In genomic region chr2L:19423467-19424122, dm6 we compare ENCODE assay signal across 1 fruit fly cellular context.
TF ChIP-seq lines count a peak whose summit lies in the region.

Gene Alp12 (plus strand): TSS chr2L:19424050.
Gene CG13085 (plus strand): TSS chr2L:19424050.

TF ChIP-seq in whole organism, embryonic, 481 proteins besides CTCF, POLR2A, EP300 and RAD21 (continued from another document and continues in another):
- TF ChIP-seq Max (GFP tag; optimal IDR thresholded peaks at IDR 0.05; lab: Kevin White, UChicago) = peak; percentile 97
- peak; percentile 95 for TF ChIP-seq CG4820 (GFP tag; optimal IDR thresholded peaks at IDR 0.05; lab: Kevin White, UChicago)
- peak; percentile 100 for TF ChIP-seq Sox100B (GFP tag; optimal IDR thresholded peaks at IDR 0.05; lab: Kevin White, UChicago)
- peak; percentile 81 for TF ChIP-seq CG17912 (GFP tag; optimal IDR thresholded peaks at IDR 0.05; lab: Kevin White, UChicago)
- no peak for TF ChIP-seq bbx (GFP tag; IDR thresholded peaks at IDR 0.05; lab: Robert Waterston, UW; ENCODE audit: partially characterized antibody)
- TF ChIP-seq dpn (GFP tag; optimal IDR thresholded peaks at IDR 0.05; lab: Kevin White, UChicago) = peak; percentile 95 to 97
- TF ChIP-seq kay (GFP tag; optimal IDR thresholded peaks at IDR 0.05; lab: Kevin White, UChicago) = peak; percentile 95
- peak; percentile 85 for TF ChIP-seq dm (GFP tag; optimal IDR thresholded peaks at IDR 0.05; lab: Kevin White, UChicago)
- peak; percentile 67 for TF ChIP-seq CG8765 (GFP tag; IDR thresholded peaks at IDR 0.05; lab: Robert Waterston, UW)
- TF ChIP-seq Lpt (GFP tag; optimal IDR thresholded peaks at IDR 0.05; lab: Kevin White, UChicago) = no peak
- TF ChIP-seq wek (GFP tag; optimal IDR thresholded peaks at IDR 0.05; lab: Kevin White, UChicago) = peak; percentile 86
- TF ChIP-seq sc (optimal IDR thresholded peaks at IDR 0.05; lab: Kevin White, UChicago) = no peak
- peak; percentile 98 for TF ChIP-seq sc (GFP tag; optimal IDR thresholded peaks at IDR 0.05; lab: Kevin White, UChicago)
- TF ChIP-seq E2f1 (GFP tag; IDR thresholded peaks at IDR 0.05; lab: Robert Waterston, UW) = peak; percentile 96
- TF ChIP-seq CG10431 (GFP tag; optimal IDR thresholded peaks at IDR 0.05; lab: Kevin White, UChicago) = peak; percentile 96
- TF ChIP-seq Mes4 (GFP tag; optimal IDR thresholded peaks at IDR 0.05; lab: Kevin White, UChicago) = peak; percentile 88
- TF ChIP-seq lab (GFP tag; optimal IDR thresholded peaks at IDR 0.05; lab: Kevin White, UChicago) = peak; percentile 99
- TF ChIP-seq Oli (tag; optimal IDR thresholded peaks at IDR 0.05; lab: Kevin White, UChicago) = peak; percentile 99
- TF ChIP-seq bab2 (GFP tag; optimal IDR thresholded peaks at IDR 0.05; lab: Kevin White, UChicago) = peak; percentile 94
- peak; percentile 78 for TF ChIP-seq grn (GFP tag; optimal IDR thresholded peaks at IDR 0.05; lab: Kevin White, UChicago)
- peak; percentile 98 for TF ChIP-seq grau (tag; optimal IDR thresholded peaks at IDR 0.05; lab: Kevin White, UChicago)
- peak; percentile 93 for TF ChIP-seq CG6272 (GFP tag; IDR thresholded peaks at IDR 0.05; lab: Robert Waterston, UW)
- TF ChIP-seq trem (tag; optimal IDR thresholded peaks at IDR 0.05; lab: Kevin White, UChicago) = peak; percentile 95
- peak; percentile 48; the same call in 1 of the 2 replicates for TF ChIP-seq Bgb (GFP tag; IDR thresholded peaks at IDR 0.05; lab: Robert Waterston, UW; ENCODE audit: partially characterized antibody)
- no peak; the same call in 1 of the 2 replicates for TF ChIP-seq amos (GFP tag; IDR thresholded peaks at IDR 0.05; lab: Robert Waterston, UW; ENCODE audit: partially characterized antibody)
- TF ChIP-seq slbo (GFP tag; IDR thresholded peaks at IDR 0.05; lab: Robert Waterston, UW) = peak; percentile 96
- peak; percentile 91; the same call in 1 of the 2 replicates for TF ChIP-seq Awh (GFP tag; IDR thresholded peaks at IDR 0.05; lab: Robert Waterston, UW)
- TF ChIP-seq CG10462 (GFP tag; optimal IDR thresholded peaks at IDR 0.05; lab: Kevin White, UChicago) = peak; percentile 96
- peak; percentile 91 for TF ChIP-seq maf-S (GFP tag; optimal IDR thresholded peaks at IDR 0.05; lab: Kevin White, UChicago)
- TF ChIP-seq CG15601 (tag; optimal IDR thresholded peaks at IDR 0.05; lab: Kevin White, UChicago) = peak; percentile 98
- peak; percentile 99 for TF ChIP-seq CG12391 (tag; optimal IDR thresholded peaks at IDR 0.05; lab: Kevin White, UChicago)
- TF ChIP-seq dimm (GFP tag; IDR thresholded peaks at IDR 0.05; lab: Robert Waterston, UW) = peak; percentile 87
- peak; percentile 91 for TF ChIP-seq CG31388 (GFP tag; optimal IDR thresholded peaks at IDR 0.05; lab: Kevin White, UChicago)
- TF ChIP-seq Hr39 (optimal IDR thresholded peaks at IDR 0.05; lab: Kevin White, UChicago) = no peak
- TF ChIP-seq Antp (GFP tag; optimal IDR thresholded peaks at IDR 0.05; lab: Kevin White, UChicago) = peak; percentile 90
- peak; percentile 77 for TF ChIP-seq sens-2 (GFP tag; IDR thresholded peaks at IDR 0.05; lab: Robert Waterston, UW)
- peak; percentile 91 for TF ChIP-seq CG6175 (GFP tag; IDR thresholded peaks at IDR 0.05; lab: Robert Waterston, UW)
- peak; percentile 94 for TF ChIP-seq cato (GFP tag; optimal IDR thresholded peaks at IDR 0.05; lab: Kevin White, UChicago; ENCODE audit: borderline replicate concordance)
- peak; percentile 73; the same call in 2 of the 3 replicates for TF ChIP-seq Optix (GFP tag; IDR thresholded peaks at IDR 0.05; lab: Robert Waterston, UW)
- peak; percentile 94 for TF ChIP-seq ems (GFP tag; optimal IDR thresholded peaks at IDR 0.05; lab: Kevin White, UChicago)
- peak; percentile 98 for TF ChIP-seq run (tag; optimal IDR thresholded peaks at IDR 0.05; lab: Kevin White, UChicago)
- TF ChIP-seq nerfin-2 (GFP tag; IDR thresholded peaks at IDR 0.05; lab: Robert Waterston, UW; ENCODE audit: partially characterized antibody) = no peak
- TF ChIP-seq Sry-β (GFP tag; optimal IDR thresholded peaks at IDR 0.05; lab: Kevin White, UChicago) = peak; percentile 67
- no peak for TF ChIP-seq Dref (GFP tag; IDR thresholded peaks at IDR 0.05; lab: Robert Waterston, UW)
- no peak for TF ChIP-seq vnd (GFP tag; IDR thresholded peaks at IDR 0.05; lab: Robert Waterston, UW; ENCODE audit: partially characterized antibody)
- peak; percentile 97 for TF ChIP-seq CG13894 (tag; optimal IDR thresholded peaks at IDR 0.05; lab: Kevin White, UChicago)
- TF ChIP-seq Ets97D (GFP tag; optimal IDR thresholded peaks at IDR 0.05; lab: Kevin White, UChicago) = peak; percentile 79
- TF ChIP-seq fd3F (GFP tag; optimal IDR thresholded peaks at IDR 0.05; lab: Kevin White, UChicago) = peak; percentile 97
- TF ChIP-seq Fer3 (tag; optimal IDR thresholded peaks at IDR 0.05; lab: Kevin White, UChicago) = peak; percentile 97
- peak; percentile 98 for TF ChIP-seq nerfin-1 (tag; optimal IDR thresholded peaks at IDR 0.05; lab: Kevin White, UChicago)
- peak in 1 of 2 experiments; percentile 94 for TF ChIP-seq Hr78 (GFP tag; optimal IDR thresholded peaks at IDR 0.05; lab: Kevin White, UChicago)
- peak; percentile 89 for TF ChIP-seq ranshi (GFP tag; IDR thresholded peaks at IDR 0.05; lab: Robert Waterston, UW)
- no peak for TF ChIP-seq bigmax (GFP tag; optimal IDR thresholded peaks at IDR 0.05; lab: Kevin White, UChicago)
- TF ChIP-seq B-H2 (GFP tag; optimal IDR thresholded peaks at IDR 0.05; lab: Kevin White, UChicago) = peak; percentile 97
- TF ChIP-seq CG15269 (tag; optimal IDR thresholded peaks at IDR 0.05; lab: Kevin White, UChicago) = peak; percentile 99
- peak; percentile 91 for TF ChIP-seq ssp (GFP tag; IDR thresholded peaks at IDR 0.05; lab: Robert Waterston, UW)
- TF ChIP-seq ind (GFP tag; optimal IDR thresholded peaks at IDR 0.05; lab: Kevin White, UChicago) = peak; percentile 96
- TF ChIP-seq hth (optimal IDR thresholded peaks at IDR 0.05; lab: Kevin White, UChicago) = no peak
- peak; percentile 89 for TF ChIP-seq CG43689 (GFP tag; IDR thresholded peaks at IDR 0.05; lab: Robert Waterston, UW)
- TF ChIP-seq Nf-YC (tag; optimal IDR thresholded peaks at IDR 0.05; lab: Kevin White, UChicago) = peak; percentile 95
- peak; percentile 88 for TF ChIP-seq CG9609 (GFP tag; optimal IDR thresholded peaks at IDR 0.05; lab: Kevin White, UChicago)
- TF ChIP-seq CG12155 (GFP tag; optimal IDR thresholded peaks at IDR 0.05; lab: Kevin White, UChicago) = peak; percentile 95
- peak; percentile 99 for TF ChIP-seq Asciz (GFP tag; optimal IDR thresholded peaks at IDR 0.05; lab: Kevin White, UChicago)
- peak; percentile 94 for TF ChIP-seq CG12071 (GFP tag; optimal IDR thresholded peaks at IDR 0.05; lab: Kevin White, UChicago)
- TF ChIP-seq sqz (GFP tag; optimal IDR thresholded peaks at IDR 0.05; lab: Kevin White, UChicago) = peak; percentile 98
- peak; percentile 88 for TF ChIP-seq CG5953 (GFP tag; IDR thresholded peaks at IDR 0.05; lab: Robert Waterston, UW)
- TF ChIP-seq zfh1 (GFP tag; IDR thresholded peaks at IDR 0.05; lab: Robert Waterston, UW) = peak; percentile 91
- TF ChIP-seq NC2β (GFP tag; optimal IDR thresholded peaks at IDR 0.05; lab: Kevin White, UChicago) = peak; percentile 91
- TF ChIP-seq CG7271 (tag; optimal IDR thresholded peaks at IDR 0.05; lab: Kevin White, UChicago) = peak; percentile 66
- peak; percentile 78; the same call in 1 of the 2 replicates for TF ChIP-seq CG10321 (GFP tag; IDR thresholded peaks at IDR 0.05; lab: Robert Waterston, UW)
- TF ChIP-seq gcm2 (GFP tag; optimal IDR thresholded peaks at IDR 0.05; lab: Kevin White, UChicago) = peak; percentile 88
- peak; percentile 99 for TF ChIP-seq CG2678 (tag; optimal IDR thresholded peaks at IDR 0.05; lab: Kevin White, UChicago)
- peak; percentile 96 for TF ChIP-seq CG3407 (GFP tag; optimal IDR thresholded peaks at IDR 0.05; lab: Kevin White, UChicago)
- peak; percentile 94 for TF ChIP-seq CG4730 (GFP tag; IDR thresholded peaks at IDR 0.05; lab: Robert Waterston, UW)
- TF ChIP-seq YL-1 (GFP tag; optimal IDR thresholded peaks at IDR 0.05; lab: Kevin White, UChicago) = peak; percentile 98
- peak; percentile 79 for TF ChIP-seq CG7928 (GFP tag; optimal IDR thresholded peaks at IDR 0.05; lab: Kevin White, UChicago)
- peak; percentile 93 for TF ChIP-seq sd (tag; optimal IDR thresholded peaks at IDR 0.05; lab: Kevin White, UChicago)
- TF ChIP-seq Mrtf (GFP tag; IDR thresholded peaks at IDR 0.05; lab: Robert Waterston, UW) = peak; percentile 94
- peak; percentile 87 for TF ChIP-seq corto (GFP tag; optimal IDR thresholded peaks at IDR 0.05; lab: Kevin White, UChicago)
- TF ChIP-seq CG8281 (tag; optimal IDR thresholded peaks at IDR 0.05; lab: Kevin White, UChicago) = peak; percentile 93
- peak; percentile 95 for TF ChIP-seq sisA (GFP tag; IDR thresholded peaks at IDR 0.05; lab: Robert Waterston, UW)
- TF ChIP-seq mld (GFP tag; IDR thresholded peaks at IDR 0.05; lab: Robert Waterston, UW; ENCODE audit: partially characterized antibody) = 0 out of 3 replicates have a peak, but pooled peaks have one; percentile 53
- TF ChIP-seq sima (GFP tag; optimal IDR thresholded peaks at IDR 0.05; lab: Kevin White, UChicago) = peak; percentile 81
- TF ChIP-seq CG4854 (GFP tag; optimal IDR thresholded peaks at IDR 0.05; lab: Kevin White, UChicago) = peak; percentile 91
- TF ChIP-seq CG4617 (GFP tag; optimal IDR thresholded peaks at IDR 0.05; lab: Kevin White, UChicago; ENCODE audit: borderline replicate concordance) = peak; percentile 85
- peak; percentile 98 for TF ChIP-seq CG7839 (tag; optimal IDR thresholded peaks at IDR 0.05; lab: Kevin White, UChicago)
- TF ChIP-seq C15 (GFP tag; IDR thresholded peaks at IDR 0.05; lab: Robert Waterston, UW) = peak; percentile 71; the same call in 2 of the 3 replicates
- TF ChIP-seq cad (GFP tag; optimal IDR thresholded peaks at IDR 0.05; lab: Kevin White, UChicago) = no peak
- peak; percentile 75; the same call in 1 of the 2 replicates for TF ChIP-seq Dip2 (GFP tag; IDR thresholded peaks at IDR 0.05; lab: Robert Waterston, UW)
- TF ChIP-seq CG15073 (GFP tag; optimal IDR thresholded peaks at IDR 0.05; lab: Kevin White, UChicago) = peak; percentile 79
- peak; percentile 83 for TF ChIP-seq MTF-1 (GFP tag; optimal IDR thresholded peaks at IDR 0.05; lab: Kevin White, UChicago; ENCODE audit: borderline replicate concordance)
- TF ChIP-seq dati (GFP tag; IDR thresholded peaks at IDR 0.05; lab: Robert Waterston, UW) = peak; percentile 41; the same call in 1 of the 2 replicates
- TF ChIP-seq Sox102F (GFP tag; optimal IDR thresholded peaks at IDR 0.05; lab: Kevin White, UChicago) = peak; percentile 97
- TF ChIP-seq rib (GFP tag; IDR thresholded peaks at IDR 0.05; lab: Robert Waterston, UW) = peak; percentile 94
- TF ChIP-seq Dfd (GFP tag; optimal IDR thresholded peaks at IDR 0.05; lab: Kevin White, UChicago) = no peak
- TF ChIP-seq tin (GFP tag; optimal IDR thresholded peaks at IDR 0.05; lab: Kevin White, UChicago) = peak; percentile 96
- TF ChIP-seq BEAF-32 (GFP tag; optimal IDR thresholded peaks at IDR 0.05; lab: Kevin White, UChicago) = peak; percentile 30
- TF ChIP-seq seq (GFP tag; IDR thresholded peaks at IDR 0.05; lab: Robert Waterston, UW) = peak; percentile 97
- TF ChIP-seq Gsc (GFP tag; IDR thresholded peaks at IDR 0.05; lab: Robert Waterston, UW) = no peak
- TF ChIP-seq shn (GFP tag; optimal IDR thresholded peaks at IDR 0.05; lab: Kevin White, UChicago) = peak; percentile 92
- TF ChIP-seq usp (GFP tag; optimal IDR thresholded peaks at IDR 0.05; lab: Kevin White, UChicago) = no peak
- peak; percentile 0 for TF ChIP-seq gfzf (GFP tag; optimal IDR thresholded peaks at IDR 0.05; lab: Kevin White, UChicago)
- peak; percentile 88 for TF ChIP-seq Rx (GFP tag; IDR thresholded peaks at IDR 0.05; lab: Robert Waterston, UW)
- peak; percentile 99 for TF ChIP-seq CG3281 (GFP tag; optimal IDR thresholded peaks at IDR 0.05; lab: Kevin White, UChicago)
- peak in 1 of 2 experiments; percentile 98 for TF ChIP-seq Eip74EF (GFP tag; optimal IDR thresholded peaks at IDR 0.05; lab: Kevin White, UChicago)
- peak; percentile 91 for TF ChIP-seq HLH54F (GFP tag; optimal IDR thresholded peaks at IDR 0.05; lab: Kevin White, UChicago)
- peak; percentile 87 for TF ChIP-seq her (GFP tag; optimal IDR thresholded peaks at IDR 0.05; lab: Kevin White, UChicago)
- TF ChIP-seq Pdp1 (GFP tag; optimal IDR thresholded peaks at IDR 0.05; lab: Kevin White, UChicago) = peak; percentile 93 to 95
- no peak for TF ChIP-seq fru (optimal IDR thresholded peaks at IDR 0.05; lab: Kevin White, UChicago)
- peak; percentile 90 for TF ChIP-seq CG11456 (GFP tag; IDR thresholded peaks at IDR 0.05; lab: Robert Waterston, UW)
- peak; percentile 70 for TF ChIP-seq CG4282 (GFP tag; optimal IDR thresholded peaks at IDR 0.05; lab: Kevin White, UChicago)
- peak; percentile 74; the same call in 1 of the 4 replicates for TF ChIP-seq chinmo (GFP tag; IDR thresholded peaks at IDR 0.05; lab: Robert Waterston, UW; ENCODE audit: partially characterized antibody)
- TF ChIP-seq Hey (tag; optimal IDR thresholded peaks at IDR 0.05; lab: Kevin White, UChicago) = peak; percentile 84
- TF ChIP-seq vvl (GFP tag; IDR thresholded peaks at IDR 0.05; lab: Robert Waterston, UW) = peak; percentile 97
- TF ChIP-seq Jarid2 (GFP tag; optimal IDR thresholded peaks at IDR 0.05; lab: Kevin White, UChicago) = peak; percentile 86
- no peak; the same call in 2 of the 3 replicates for TF ChIP-seq Opbp (GFP tag; IDR thresholded peaks at IDR 0.05; lab: Robert Waterston, UW; ENCODE audit: partially characterized antibody)
- peak; percentile 94 for TF ChIP-seq CG10366 (GFP tag; IDR thresholded peaks at IDR 0.05; lab: Robert Waterston, UW)
- peak; percentile 91 for TF ChIP-seq Lim3 (GFP tag; IDR thresholded peaks at IDR 0.05; lab: Robert Waterston, UW)
- peak; percentile 96 for TF ChIP-seq gsb-n (tag; optimal IDR thresholded peaks at IDR 0.05; lab: Kevin White, UChicago)
- peak; percentile 86 for TF ChIP-seq p53 (GFP tag; optimal IDR thresholded peaks at IDR 0.05; lab: Kevin White, UChicago)
- peak; percentile 91 to 97 for TF ChIP-seq chif (GFP tag; optimal IDR thresholded peaks at IDR 0.05; lab: Kevin White, UChicago)
- peak; percentile 99 for TF ChIP-seq nau (GFP tag; optimal IDR thresholded peaks at IDR 0.05; lab: Kevin White, UChicago)
- peak; percentile 95 for TF ChIP-seq Mad (GFP tag; optimal IDR thresholded peaks at IDR 0.05; lab: Kevin White, UChicago)
- TF ChIP-seq Atf-2 (GFP tag; optimal IDR thresholded peaks at IDR 0.05; lab: Kevin White, UChicago) = peak; percentile 94
- no peak for TF ChIP-seq lov (optimal IDR thresholded peaks at IDR 0.05; lab: Kevin White, UChicago)
- TF ChIP-seq lov (GFP tag; IDR thresholded peaks at IDR 0.05; lab: Robert Waterston, UW) = peak; percentile 79; the same call in 2 of the 3 replicates
- peak; percentile 23 for TF ChIP-seq fd102C (GFP tag; optimal IDR thresholded peaks at IDR 0.05; lab: Kevin White, UChicago)
- no peak for TF ChIP-seq inv (GFP tag; IDR thresholded peaks at IDR 0.05; lab: Robert Waterston, UW; ENCODE audit: partially characterized antibody)
